Fruit fly (Drosophila melanogaster): ENCODE results near the gene CG9801.

Gene CG9801

dm6 chr3R:8731597-8732263 lies 15.7 kb downstream of the CG9801 start, which contains the start of the genes M1BP and CG8202:
M1BP (minus strand) TSS chr3R:8731698.
CG8202 (plus strand) TSS chr3R:8732091.
- no peak for TF ChIP-seq CG5204 (GFP tag; optimal IDR thresholded peaks at IDR 0.05)
- peak; percentile 25 for TF ChIP-seq kay (GFP tag; ENCODE audit: borderline replicate concordance)
- peak; percentile 68 for TF ChIP-seq CG1620 (GFP tag; optimal IDR thresholded peaks at IDR 0.05)
- peak; percentile 74 for TF ChIP-seq toe (GFP tag; optimal IDR thresholded peaks at IDR 0.05)
- peak; percentile 90 for TF ChIP-seq CG33017 (tag; optimal IDR thresholded peaks at IDR 0.05)
- TF ChIP-seq tj (GFP tag; optimal IDR thresholded peaks at IDR 0.05) = peak; percentile 76
- TF ChIP-seq bab1 (GFP tag; optimal IDR thresholded peaks at IDR 0.05) = peak; percentile 75
- peak; percentile 1 for TF ChIP-seq Clk (GFP tag; optimal IDR thresholded peaks at IDR 0.05)
- peak; percentile 92 for TF ChIP-seq CG7045 (GFP tag; optimal IDR thresholded peaks at IDR 0.05)
- peak; percentile 67 for TF ChIP-seq Crg-1 (GFP tag; optimal IDR thresholded peaks at IDR 0.05)
- TF ChIP-seq cnc (optimal IDR thresholded peaks at IDR 0.05) = no peak
- TF ChIP-seq cic (GFP tag; optimal IDR thresholded peaks at IDR 0.05) = peak; percentile 1
- peak; percentile 93 for TF ChIP-seq CG7101 (tag; optimal IDR thresholded peaks at IDR 0.05)
- peak; percentile 53 for TF ChIP-seq Mnt (GFP tag; optimal IDR thresholded peaks at IDR 0.05)
- TF ChIP-seq CG11617 (GFP tag; optimal IDR thresholded peaks at IDR 0.05) = peak; percentile 96
- peak; percentile 77 for TF ChIP-seq pad (GFP tag; optimal IDR thresholded peaks at IDR 0.05)
- TF ChIP-seq ovo (GFP tag; optimal IDR thresholded peaks at IDR 0.05) = peak; percentile 73
- peak; percentile 84 for TF ChIP-seq CG14711 (tag; optimal IDR thresholded peaks at IDR 0.05)
- TF ChIP-seq CG12768 (GFP tag; optimal IDR thresholded peaks at IDR 0.05) = peak; percentile 93
- TF ChIP-seq Hr96 (GFP tag; optimal IDR thresholded peaks at IDR 0.05) = no peak

DNA sequence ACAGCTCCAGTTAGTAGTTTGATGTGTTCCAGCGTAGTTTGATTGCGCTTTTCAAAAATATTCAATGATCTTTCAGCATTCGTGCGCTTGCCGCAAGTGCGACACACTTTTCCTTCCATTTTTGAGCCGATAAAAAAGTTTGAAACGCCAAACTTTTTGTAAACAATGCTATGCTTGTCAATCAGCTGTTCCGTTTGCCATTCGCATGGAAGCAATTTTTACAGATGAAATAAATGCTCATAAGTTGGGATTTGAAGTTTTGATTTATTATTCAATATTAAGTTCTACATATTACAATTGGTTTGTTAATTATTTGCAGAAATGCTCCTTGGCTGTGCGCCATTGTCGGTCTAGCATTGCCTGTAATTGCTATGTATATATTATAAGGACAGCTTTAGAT lies 17.9 kb downstream of the CG9801 start, which contains the start of gene ranshi:
Gene ranshi, minus strand, starts transcription at position 152 of the 400 bp plus-strand sequence.
- TF ChIP-seq Hr96 (GFP tag; optimal IDR thresholded peaks at IDR 0.05) (no peak), CG7101 (tag; optimal IDR thresholded peaks at IDR 0.05) (no peak), kay (GFP tag; ENCODE audit: borderline replicate concordance) (peak; percentile 39), CG11617 (GFP tag; optimal IDR thresholded peaks at IDR 0.05) (no peak)

dm6 chr3R:8726632-8727031 lies 20.8 kb downstream of the CG9801 start, which contains the start of gene CG8159:
CG8159 (plus strand) TSS chr3R:8726854.
- TF ChIP-seq Clk (GFP tag; optimal IDR thresholded peaks at IDR 0.05) (no peak), Mnt (GFP tag; optimal IDR thresholded peaks at IDR 0.05) (peak; percentile 19), CG7101 (tag; optimal IDR thresholded peaks at IDR 0.05) (peak; percentile 25)

- peak; percentile 73 for TF ChIP-seq kay (GFP tag; ENCODE audit: borderline replicate concordance)
- TF ChIP-seq CG7101 (tag; optimal IDR thresholded peaks at IDR 0.05) = no peak
- no peak for TF ChIP-seq CG33017 (tag; optimal IDR thresholded peaks at IDR 0.05)
Observed at dm6 chr3R:8725179-8725578, 22.3 kb downstream of the CG9801 start, which contains the start of gene ouib. ouib (plus strand) TSS chr3R:8725479.

DNA sequence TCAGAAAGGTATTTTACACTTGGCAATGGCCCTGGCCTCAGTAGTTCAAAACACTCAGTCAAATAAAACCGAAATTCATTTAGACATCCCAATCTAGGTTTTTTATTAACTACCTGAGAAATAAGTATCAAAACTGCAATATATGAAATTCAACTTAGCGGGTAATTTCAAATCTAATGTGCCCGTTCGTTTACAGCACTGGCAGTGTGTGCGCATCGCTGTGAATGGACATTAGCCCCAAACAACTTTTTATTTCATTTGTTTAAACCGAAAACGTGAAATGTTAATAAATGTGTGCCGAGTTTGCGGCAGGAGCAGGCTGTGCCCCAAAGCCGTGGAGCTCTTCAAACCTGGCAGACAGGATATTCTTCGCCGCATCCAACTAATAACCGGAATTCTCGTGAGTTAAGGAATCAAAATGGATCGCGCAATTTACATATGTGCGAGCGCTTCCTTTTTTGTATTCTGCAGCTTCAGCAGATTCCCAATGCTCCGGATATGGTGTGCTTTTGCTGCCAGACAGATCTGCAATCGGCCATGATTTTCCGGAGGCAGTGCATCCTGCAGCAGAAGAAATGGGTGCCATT lies 24.4 kb downstream of the CG9801 start, which contains the start of gene nom:
Gene nom, plus strand, starts transcription at position 213 of the 587 bp plus-strand sequence.
- TF ChIP-seq tj (GFP tag; optimal IDR thresholded peaks at IDR 0.05) = peak; percentile 58
- no peak for TF ChIP-seq CG7101 (tag; optimal IDR thresholded peaks at IDR 0.05)
- no peak for TF ChIP-seq CG33017 (tag; optimal IDR thresholded peaks at IDR 0.05)

DNA sequence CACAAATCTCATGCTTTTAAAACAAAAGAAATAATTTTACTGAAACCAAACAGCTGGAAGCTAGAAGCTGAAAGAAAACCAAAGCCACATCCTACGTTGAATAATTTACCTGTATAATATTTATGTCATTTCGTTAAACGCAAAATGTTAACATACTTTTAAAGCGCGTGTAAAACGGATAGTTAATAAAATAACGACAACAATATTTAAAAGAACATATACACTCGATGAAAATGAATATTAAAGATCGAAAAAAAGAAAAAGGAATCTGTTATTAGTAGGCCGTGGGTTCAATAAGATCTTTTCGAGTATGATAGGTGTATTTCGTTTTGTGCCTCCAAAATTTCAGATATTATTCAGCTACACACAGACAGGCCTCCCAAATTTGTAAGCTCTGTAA lies 26.4 kb downstream of the CG9801 start, which contains the start of gene CG8136:
Gene CG8136, plus strand, starts transcription at position 301 of the 400 bp plus-strand sequence.
- TF ChIP-seq Hr96 (GFP tag; optimal IDR thresholded peaks at IDR 0.05) (no peak), kay (GFP tag; ENCODE audit: borderline replicate concordance) (peak; percentile 47)

dm6 chr3R:8718898-8719297 lies 28.6 kb downstream of the CG9801 start, which contains the start of gene CG11760:
CG11760 (plus strand) TSS chr3R:8719198.
- TF ChIP-seq cic (GFP tag; optimal IDR thresholded peaks at IDR 0.05) = no peak
- TF ChIP-seq Mnt (GFP tag; optimal IDR thresholded peaks at IDR 0.05) = no peak
- TF ChIP-seq CG1620 (GFP tag; optimal IDR thresholded peaks at IDR 0.05) = no peak
- TF ChIP-seq CG14711 (tag; optimal IDR thresholded peaks at IDR 0.05) = no peak
- TF ChIP-seq Crg-1 (GFP tag; optimal IDR thresholded peaks at IDR 0.05) = no peak
- TF ChIP-seq bab1 (GFP tag; optimal IDR thresholded peaks at IDR 0.05) = no peak

DNA sequence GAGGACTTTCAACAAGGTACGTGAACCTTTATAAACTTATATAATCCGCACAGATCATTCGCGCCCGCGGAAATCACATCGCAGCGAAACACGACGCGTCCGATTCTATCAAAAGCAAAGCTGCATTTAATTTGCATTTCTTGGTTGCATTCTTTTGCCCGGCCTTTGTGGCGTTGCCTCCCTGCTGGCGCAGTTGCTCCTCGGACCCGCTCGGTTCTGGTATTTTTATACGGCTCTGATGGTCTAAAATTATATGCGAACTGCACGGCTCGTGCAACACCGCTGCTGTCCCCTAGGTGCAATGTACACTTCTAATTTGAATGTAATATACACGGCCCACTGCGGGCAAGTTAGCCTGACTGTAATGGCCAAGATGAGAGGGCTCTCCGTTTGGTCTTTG lies 29.1 kb downstream of the CG9801 start, which contains the start of gene Cks85A:
Gene Cks85A, minus strand, starts transcription at position 101 of the 400 bp plus-strand sequence.
- TF ChIP-seq kay (GFP tag; ENCODE audit: borderline replicate concordance) (peak; percentile 4), toe (GFP tag; optimal IDR thresholded peaks at IDR 0.05) (peak; percentile 46), Hr96 (GFP tag; optimal IDR thresholded peaks at IDR 0.05) (peak; percentile 25), CG7101 (tag; optimal IDR thresholded peaks at IDR 0.05) (no peak)

Measured in whole organism, adult.